Fruit fly (Drosophila melanogaster): Measurements from ENCODE around the gene CG11379.

The CG11379 gene

DNA sequence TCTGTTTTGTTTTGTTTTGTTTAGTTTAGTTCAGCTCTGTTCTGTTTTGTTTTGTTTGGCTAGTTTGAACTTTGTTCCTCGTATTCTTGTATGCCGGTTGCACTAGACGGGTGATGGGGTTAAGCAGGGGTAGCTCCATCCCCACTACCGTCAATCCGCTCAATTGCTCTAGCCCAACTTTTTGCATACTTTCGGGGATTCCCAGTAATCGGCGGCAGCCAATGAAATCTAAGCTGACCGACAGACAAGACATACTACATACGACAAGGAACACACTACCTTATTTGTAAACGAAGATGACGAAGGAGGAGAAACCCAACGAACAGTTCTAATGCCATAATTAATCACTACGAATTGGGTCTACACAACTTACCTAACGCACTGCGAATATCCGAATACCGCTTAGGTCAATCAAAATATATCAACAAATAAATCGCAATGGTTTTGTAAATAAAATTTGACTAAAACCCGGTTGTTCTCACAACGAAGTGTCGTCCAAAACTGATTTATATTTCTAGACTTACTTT is 18.0 kb upstream of the CG11379 start, which contains the start of gene eIF4E7:
eIF4E7 (minus strand) TSS at position 477 of the 527 bp plus-strand sequence.
- TF ChIP-seq CG10348 (GFP tag; IDR thresholded peaks at IDR 0.05) (no peak), CG4496 (GFP tag; IDR thresholded peaks at IDR 0.05) (peak; percentile 16; the same call in 1 of the 3 replicates)

- TF ChIP-seq CG10348 (GFP tag; IDR thresholded peaks at IDR 0.05): no peak
Measured at dm6 chrX:1170117-1170878, 9.7 kb upstream of the CG11379 start, which contains the start of gene CG11378. Gene CG11378, plus strand, starts transcription at chrX:1170828.

DNA sequence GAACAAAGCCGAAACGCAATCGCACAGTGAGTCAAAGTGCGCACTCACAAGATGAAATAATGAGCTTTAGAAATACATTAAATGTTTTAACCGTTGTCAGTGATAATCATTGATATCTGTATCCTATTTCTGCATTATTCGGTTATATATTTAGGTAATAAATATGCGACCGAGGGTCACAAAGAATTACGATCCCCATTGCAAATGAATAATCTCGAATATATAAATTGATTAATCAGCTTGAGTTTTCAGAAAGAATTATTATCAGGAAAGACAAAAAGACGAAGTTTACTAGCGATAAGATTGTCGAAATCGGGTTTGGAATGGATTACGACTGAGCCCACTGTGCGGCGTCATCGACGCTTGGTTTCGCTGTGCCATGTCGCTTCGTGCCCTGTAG is 8.9 kb upstream of the CG11379 start:
- TF ChIP-seq CG14655 (GFP tag; optimal IDR thresholded peaks at IDR 0.05) (peak; percentile 57), CG10348 (GFP tag; IDR thresholded peaks at IDR 0.05) (no peak), CG17806 (tag; optimal IDR thresholded peaks at IDR 0.05) (peak; percentile 17), CG15710 (tag; optimal IDR thresholded peaks at IDR 0.05) (peak; percentile 33), Pif1A (GFP tag; optimal IDR thresholded peaks at IDR 0.05) (peak; percentile 61), CG9948 (tag; optimal IDR thresholded peaks at IDR 0.05) (peak; percentile 32), CG32121 (GFP tag; IDR thresholded peaks at IDR 0.05) (no peak), CG8301 (tag; optimal IDR thresholded peaks at IDR 0.05) (peak; percentile 36), CG34367 (tag; optimal IDR thresholded peaks at IDR 0.05) (no peak), Snoo (tag; optimal IDR thresholded peaks at IDR 0.05) (peak; percentile 54), CG8159 (tag; optimal IDR thresholded peaks at IDR 0.05) (peak; percentile 69), Pif1B (GFP tag; optimal IDR thresholded peaks at IDR 0.05) (peak; percentile 13)

dm6 chrX:1172756-1173422 is 7.1 kb upstream of the CG11379 start:
- TF ChIP-seq CG13204 (GFP tag; optimal IDR thresholded peaks at IDR 0.05) (no peak), CG9948 (tag; optimal IDR thresholded peaks at IDR 0.05) (no peak), Snoo (tag; optimal IDR thresholded peaks at IDR 0.05) (no peak), fd96Ca (GFP tag; IDR thresholded peaks at IDR 0.05) (no peak), CG4496 (GFP tag; IDR thresholded peaks at IDR 0.05) (no peak), EcR (GFP tag; optimal IDR thresholded peaks at IDR 0.05) (no peak), CG8301 (tag; optimal IDR thresholded peaks at IDR 0.05) (no peak), CG32121 (GFP tag; IDR thresholded peaks at IDR 0.05) (no peak), CG17806 (tag; optimal IDR thresholded peaks at IDR 0.05) (no peak)

- TF ChIP-seq CG14655 (GFP tag; optimal IDR thresholded peaks at IDR 0.05) (no peak), CG9948 (tag; optimal IDR thresholded peaks at IDR 0.05) (no peak), CG8301 (tag; optimal IDR thresholded peaks at IDR 0.05) (no peak), CG4496 (GFP tag; IDR thresholded peaks at IDR 0.05) (no peak), Snoo (tag; optimal IDR thresholded peaks at IDR 0.05) (no peak), rn (GFP tag; IDR thresholded peaks at IDR 0.05) (no peak), Ets98B (GFP tag; IDR thresholded peaks at IDR 0.05) (no peak), CG32121 (GFP tag; IDR thresholded peaks at IDR 0.05) (no peak), EcR (GFP tag; optimal IDR thresholded peaks at IDR 0.05) (no peak), CG17806 (tag; optimal IDR thresholded peaks at IDR 0.05) (no peak), CG12605 (GFP tag; IDR thresholded peaks at IDR 0.05) (no peak), D1 (tag; optimal IDR thresholded peaks at IDR 0.05) (no peak), Pif1B (GFP tag; optimal IDR thresholded peaks at IDR 0.05) (no peak)
Measured at dm6 chrX:1173564-1173963, 6.4 kb upstream of the CG11379 start.

DNA sequence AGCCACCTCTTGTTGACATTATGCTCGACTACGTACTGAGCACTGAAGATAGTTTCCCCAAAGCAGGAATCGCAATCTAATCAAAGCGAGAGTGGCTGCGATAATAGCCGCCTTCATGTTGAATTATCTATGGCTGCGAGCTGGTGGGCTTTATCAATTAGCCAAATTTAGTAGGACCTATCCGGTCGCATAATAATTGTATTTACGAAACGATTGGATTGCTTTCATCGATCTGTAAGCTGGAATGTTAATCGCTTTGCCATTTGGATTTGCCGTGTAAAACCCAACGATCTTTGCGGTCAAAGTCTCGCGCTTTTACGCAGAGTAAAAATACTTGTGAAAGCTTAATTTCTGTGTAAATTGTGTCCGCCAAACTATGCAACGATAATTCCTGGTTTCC is 4.0 kb upstream of the CG11379 start, which contains the start of gene CG11384:
CG11384 (minus strand) TSS at position 43 of the 400 bp plus-strand sequence.
- TF ChIP-seq CG15710 (tag; optimal IDR thresholded peaks at IDR 0.05): no peak
- no peak for TF ChIP-seq Snoo (tag; optimal IDR thresholded peaks at IDR 0.05)
- TF ChIP-seq CG14655 (GFP tag; optimal IDR thresholded peaks at IDR 0.05): no peak
- TF ChIP-seq CG4496 (GFP tag; IDR thresholded peaks at IDR 0.05): no peak
- TF ChIP-seq Ets98B (GFP tag; IDR thresholded peaks at IDR 0.05): no peak

DNA sequence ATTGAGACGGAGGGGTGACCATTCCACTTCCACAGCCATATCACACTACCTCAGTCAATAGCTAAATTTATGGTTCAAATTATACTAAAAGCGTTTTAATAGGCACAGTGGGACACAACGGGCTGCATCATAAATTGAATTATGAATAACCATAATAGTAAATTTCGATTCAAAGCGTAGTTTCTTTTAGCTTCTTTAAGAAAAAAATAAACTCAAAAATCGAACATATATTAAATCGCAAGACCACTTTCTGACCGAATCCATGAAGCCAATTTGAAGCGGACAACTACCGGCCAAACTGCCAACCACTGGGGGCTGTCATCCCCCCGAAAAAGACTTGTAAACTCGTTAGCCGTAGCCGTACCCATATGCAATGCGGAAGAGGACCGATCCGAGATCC is 900 bp downstream of the CG11379 start:
- peak; percentile 36; the same call in 1 of the 3 replicates for TF ChIP-seq CG4496 (GFP tag; IDR thresholded peaks at IDR 0.05)
- peak; percentile 21; the same call in 1 of the 2 replicates for TF ChIP-seq Ets98B (GFP tag; IDR thresholded peaks at IDR 0.05)
- no peak for TF ChIP-seq CG8159 (tag; optimal IDR thresholded peaks at IDR 0.05)

Measured in whole organism, pupa.